Worm (Caenorhabditis elegans) whole organism, early embryonic: Measurements from ENCODE around the gene sbp-1.

Source experiments
- B0310.2 ChIP-seq: sonication (generic microtip); optimal IDR thresholded peaks from 2 replicates; lab custom pipeline; 2016; ENCODE audit warnings: mild to moderate bottlenecking, missing genetic modification characterization, missing compliant biosample characterization
- F13C5.2 ChIP-seq: sonication (generic microtip); optimal IDR thresholded peaks from 2 replicates; lab custom pipeline; 2017; ENCODE audit warnings: mild to moderate bottlenecking, missing genetic modification characterization, inconsistent platforms, missing compliant biosample characterization
- ama-1 ChIP-seq: fragments of 150-350 bp; optimal IDR thresholded peaks from 2 replicates; lab custom pipeline; 2014
- ceh-36 ChIP-seq: sonication (generic microtip); optimal IDR thresholded peaks from 2 replicates; lab custom pipeline; 2016; ENCODE audit warnings: missing genetic modification characterization, inconsistent platforms, missing compliant biosample characterization
- ets-7 ChIP-seq: sonication (generic microtip); optimal IDR thresholded peaks from 2 replicates; lab custom pipeline; 2016; ENCODE audit warnings: missing genotype, missing genetic modification characterization, missing compliant biosample characterization
- flt-1 ChIP-seq: fragments of 200-800 bp; sonication (Bioruptor generic); IDR thresholded peaks from 2 replicates; pipeline ENCODE4 v1.3.6; 2022; ENCODE audit warnings: missing genetic modification characterization, missing compliant biosample characterization
- hmg-4 ChIP-seq: fragments of 200-800 bp; sonication (Bioruptor generic); optimal IDR thresholded peaks from 2 replicates; lab custom pipeline; 2018; ENCODE audit warnings: mild to moderate bottlenecking, missing genetic modification characterization, missing compliant biosample characterization
- hnd-1 ChIP-seq: sonication (generic microtip); optimal IDR thresholded peaks from 2 replicates; lab custom pipeline; 2016; ENCODE audit warnings: missing genetic modification characterization, missing compliant biosample characterization
- pes-1 ChIP-seq: fragments of 200-800 bp; sonication (Bioruptor generic); IDR thresholded peaks from 2 replicates; pipeline ENCODE4 v1.3.6; 2022; ENCODE audit warnings: missing genetic modification reagents, missing genetic modification characterization, missing compliant biosample characterization
- scrt-1 ChIP-seq: fragments of 200-800 bp; sonication (Bioruptor generic); IDR thresholded peaks from 2 replicates; pipeline ENCODE4 v1.3.6; 2022; ENCODE audit warnings: missing genetic modification characterization, missing compliant biosample characterization
- sea-1 ChIP-seq: fragments of 200-800 bp; sonication (Bioruptor generic); conservative IDR thresholded peaks from 2 replicates; pipeline ENCODE4 v1.3.6; 2022; ENCODE audit warnings: missing genetic modification characterization, missing compliant biosample characterization
- tbx-11 ChIP-seq: fragments of 200-800 bp; sonication (Bioruptor generic); IDR thresholded peaks from 2 replicates; pipeline ENCODE4 v1.3.6; 2022; ENCODE audit warnings: missing genetic modification characterization, missing compliant biosample characterization
- tbx-37 ChIP-seq: fragments of 200-800 bp; sonication (Bioruptor generic); conservative IDR thresholded peaks from 2 replicates; pipeline ENCODE4 v1.3.6; 2022; ENCODE audit warnings: missing genetic modification reagents, missing genetic modification characterization, missing compliant biosample characterization
- tra-4 ChIP-seq: sonication (generic microtip); optimal IDR thresholded peaks from 2 replicates; lab custom pipeline; 2017; ENCODE audit warnings: missing genetic modification characterization, missing compliant biosample characterization

ce11 chrIII:11457911-11458310, 15.5 kb upstream of the sbp-1 start:
- TF ChIP-seq tbx-11 (GFP tag; lab: Robert Waterston, UW) (no peak), ama-1 (lab: Kevin White, UChicago) (no peak), ceh-36 (no peak), flt-1 (GFP tag; lab: Robert Waterston, UW) (no peak), F13C5.2 (tag; lab: Kevin White, UChicago) (no peak), hmg-4 (GFP tag; lab: Kevin White, UChicago) (no peak), pes-1 (no peak), hnd-1 (tag; lab: Kevin White, UChicago) (no peak), sea-1 (GFP tag; lab: Robert Waterston, UW) (no peak), tra-4 (no peak), B0310.2 (tag; lab: Kevin White, UChicago) (no peak), tbx-37 (GFP tag; lab: Robert Waterston, UW) (no peak), scrt-1 (GFP tag; lab: Robert Waterston, UW) (no peak), ets-7 (no peak)
